Worm (Caenorhabditis elegans) whole organism, L4 larva: ENCODE data around the gene paqr-3.

ENCODE experiments used
- D1046.2 ChIP-seq: fragments of 200-800 bp; sonication (Bioruptor generic); IDR thresholded peaks from 2 replicates; pipeline ENCODE4 v1.3.6; 2022; ENCODE audit warnings: missing genetic modification characterization, missing compliant biosample characterization
- Y48G9A.11 ChIP-seq: fragments of 200-800 bp; sonication (Bioruptor generic); IDR thresholded peaks from 2 replicates; pipeline ENCODE4 v1.3.6; 2022; ENCODE audit warnings: missing genetic modification reagents, missing genetic modification characterization, missing compliant biosample characterization
- aha-1 ChIP-seq: fragments of 150-350 bp; peaks from one replicate; lab custom pipeline; 2014; ENCODE audit warnings: missing biosample characterization, missing genetic modification characterization
- attf-4 ChIP-seq: sonication (generic microtip); optimal IDR thresholded peaks from 3 replicates; lab custom pipeline; 2017; ENCODE audit warnings: missing biosample characterization, missing genetic modification characterization
- ceh-28 ChIP-seq: fragments of 150-350 bp; optimal IDR thresholded peaks from 2 replicates; lab custom pipeline; 2014; ENCODE audit warnings: missing biosample characterization, missing genetic modification reagents, missing genetic modification characterization
- ceh-32 ChIP-seq: sonication (generic microtip); optimal IDR thresholded peaks from 2 replicates; lab custom pipeline; 2016; ENCODE audit warnings: mild to moderate bottlenecking, missing genetic modification characterization, missing compliant biosample characterization; ENCODE audit not compliant: poor library complexity
- ceh-62 ChIP-seq: sonication (generic microtip); optimal IDR thresholded peaks from 2 replicates; lab custom pipeline; 2017; ENCODE audit warnings: missing biosample characterization, missing genetic modification characterization
- dmd-6 ChIP-seq: fragments of 200-800 bp; sonication (Bioruptor generic); IDR thresholded peaks from 2 replicates; pipeline ENCODE4 v1.3.6; 2022; ENCODE audit warnings: missing genetic modification reagents, missing genetic modification characterization, missing compliant biosample characterization
- dpl-1 ChIP-seq: fragments of 150-350 bp; optimal IDR thresholded peaks from 2 replicates; lab custom pipeline; 2014; ENCODE audit warnings: missing biosample characterization, missing genetic modification reagents, missing genetic modification characterization
- dve-1 ChIP-seq: sonication (generic microtip); optimal IDR thresholded peaks from 2 replicates; lab custom pipeline; 2017; ENCODE audit warnings: antibody characterized with exemption, mild to moderate bottlenecking, missing genetic modification characterization, missing compliant biosample characterization; ENCODE audit not compliant: insufficient read depth
- fkh-10 ChIP-seq: fragments of 150-350 bp; optimal IDR thresholded peaks from 2 replicates; lab custom pipeline; 2014; ENCODE audit warnings: missing biosample characterization, missing genetic modification reagents, missing genetic modification characterization
- hlh-30 ChIP-seq: sonication (generic microtip); optimal IDR thresholded peaks from 2 replicates; lab custom pipeline; 2017; ENCODE audit warnings: antibody characterized with exemption, mild to moderate bottlenecking, missing genetic modification characterization, missing compliant biosample characterization; ENCODE audit not compliant: insufficient read depth
- lin-15B ChIP-seq: fragments of 150-350 bp; sonication (generic microtip); optimal IDR thresholded peaks from 3 replicates; lab custom pipeline; 2014; ENCODE audit warnings: missing biosample characterization, missing genetic modification characterization
- lir-3 ChIP-seq: sonication (generic microtip); optimal IDR thresholded peaks from 2 replicates; lab custom pipeline; 2016; ENCODE audit warnings: mild to moderate bottlenecking, missing genetic modification characterization, missing compliant biosample characterization
- madf-5 ChIP-seq, 2 experiments: fragments of 200-800 bp; sonication (Bioruptor generic); IDR thresholded peaks; 2 replicates each; pipeline ENCODE4 v1.3.6; 2022; ENCODE audit warnings: missing compliant biosample characterization in 2 of 2, missing genetic modification characterization in 2 of 2
- madf-9 ChIP-seq: fragments of 200-800 bp; sonication (Bioruptor generic); conservative IDR thresholded peaks from 2 replicates; pipeline ENCODE4 v1.3.6; 2022; ENCODE audit warnings: missing genetic modification reagents, missing genetic modification characterization, missing compliant biosample characterization
- mdl-1 ChIP-seq, 2 experiments: fragments of 150-350 bp in 1 of 2; sonication (generic microtip) in 1 of 2; optimal IDR thresholded peaks; 2 replicates each; lab custom pipeline; 2014 to 2017; ENCODE audit warnings: missing biosample characterization in 2 of 2, missing genetic modification characterization in 2 of 2
- nhr-28 ChIP-seq: fragments of 150-350 bp; optimal IDR thresholded peaks from 2 replicates; lab custom pipeline; 2014; ENCODE audit warnings: missing biosample characterization, missing genetic modification characterization
- nhr-42 ChIP-seq: fragments of 200-800 bp; sonication (Bioruptor generic); IDR thresholded peaks from 2 replicates; pipeline ENCODE4 v1.3.6; 2022; ENCODE audit warnings: missing genetic modification characterization, missing compliant biosample characterization
- nhr-48 ChIP-seq: sonication (generic microtip); optimal IDR thresholded peaks from 2 replicates; lab custom pipeline; 2016; ENCODE audit warnings: mild to moderate bottlenecking, missing genetic modification characterization, missing compliant biosample characterization
- nhr-6 ChIP-seq: fragments of 150-350 bp; optimal IDR thresholded peaks from 2 replicates; lab custom pipeline; 2014; ENCODE audit warnings: missing biosample characterization, missing genetic modification characterization
- nhr-77 ChIP-seq: fragments of 150-350 bp; optimal IDR thresholded peaks from 2 replicates; lab custom pipeline; 2014; ENCODE audit warnings: missing biosample characterization, missing genetic modification characterization
- pqm-1 ChIP-seq: sonication (generic microtip); optimal IDR thresholded peaks from 2 replicates; lab custom pipeline; 2017; ENCODE audit warnings: missing biosample characterization, missing genetic modification characterization
- rbr-2 ChIP-seq: sonication (generic microtip); optimal IDR thresholded peaks from 2 replicates; lab custom pipeline; 2016; ENCODE audit warnings: missing genotype, missing genetic modification characterization, missing compliant biosample characterization
- sdz-12 ChIP-seq: fragments of 200-800 bp; sonication (Bioruptor generic); optimal IDR thresholded peaks from 2 replicates; lab custom pipeline; 2018; ENCODE audit warnings: mild to moderate bottlenecking, missing genetic modification characterization, missing compliant biosample characterization
- snpc-1.2 ChIP-seq: fragments of 200-800 bp; sonication (Bioruptor generic); IDR thresholded peaks from 2 replicates; pipeline ENCODE4 v1.3.6; 2022; ENCODE audit warnings: missing genetic modification reagents, missing genetic modification characterization, missing compliant biosample characterization
- spr-3 ChIP-seq: fragments of 200-800 bp; sonication (Bioruptor generic); optimal IDR thresholded peaks from 2 replicates; lab custom pipeline; 2018; ENCODE audit warnings: mild to moderate bottlenecking, missing genetic modification characterization, missing compliant biosample characterization
- unc-62 ChIP-seq, 3 experiments: fragments of 150-350 bp in 1 of 3; sonication (generic microtip); optimal IDR thresholded peaks in 2 of 3; peaks in 1 of 3; 1 replicate in 1 of 3; 2 replicates in 2 of 3; lab custom pipeline; 2014 to 2017; ENCODE audit warnings: missing biosample characterization in 3 of 3, missing genetic modification characterization in 3 of 3, missing genetic modification reagents in 3 of 3, missing genotype in 1 of 3
- vab-7 ChIP-seq: fragments of 200-800 bp; sonication (Bioruptor generic); IDR thresholded peaks from 2 replicates; pipeline ENCODE4 v1.3.6; 2022; ENCODE audit warnings: missing genetic modification reagents, missing genetic modification characterization, missing compliant biosample characterization
- zfp-3 ChIP-seq: fragments of 200-800 bp; sonication (Bioruptor generic); conservative IDR thresholded peaks from 2 replicates; pipeline ENCODE4 v1.3.6; 2022; ENCODE audit warnings: missing genetic modification reagents, missing genetic modification characterization, missing compliant biosample characterization
- ztf-11 ChIP-seq: fragments of 150-350 bp; optimal IDR thresholded peaks from 2 replicates; lab custom pipeline; 2014; ENCODE audit warnings: missing biosample characterization, missing genetic modification characterization
- ztf-7 ChIP-seq: fragments of 150-350 bp; optimal IDR thresholded peaks from 2 replicates; lab custom pipeline; 2014; ENCODE audit warnings: missing biosample characterization, missing genetic modification characterization

paqr-3 gene

DNA sequence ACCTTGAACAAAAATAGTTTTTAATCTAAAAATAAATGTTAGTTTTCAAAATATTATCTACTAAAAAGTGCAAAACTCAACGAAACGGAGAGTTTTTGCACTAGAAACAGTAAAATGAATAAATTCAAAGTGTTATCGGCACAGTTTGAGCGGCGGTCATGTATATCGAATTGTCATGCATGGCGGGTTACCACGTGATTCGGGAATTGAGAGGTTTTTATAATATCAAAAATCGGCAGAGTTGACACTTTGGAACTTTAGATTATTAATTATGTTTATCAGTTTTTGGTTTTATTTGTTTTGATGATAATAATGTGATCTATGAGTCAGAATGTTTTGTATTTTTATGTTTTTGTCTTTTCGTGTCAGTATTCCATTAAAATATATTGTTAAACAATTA, 29.9 kb upstream of the paqr-3 start (continued):
- TF ChIP-seq madf-9 (GFP tag; lab: Robert Waterston, UW) (no peak), hlh-30 (tag; lab: Kevin White, UChicago) (peak; percentile 86), aha-1 (tag; lab: Kevin White, UChicago) (peak; percentile 58), dve-1 (tag; lab: Kevin White, UChicago) (peak; percentile 92), nhr-28 (tag; lab: Kevin White, UChicago) (peak; percentile 50), nhr-77 (tag; lab: Kevin White, UChicago) (peak; percentile 45), nhr-48 (tag; lab: Kevin White, UChicago) (peak; percentile 57), dmd-6 (GFP tag; lab: Robert Waterston, UW) (peak; percentile 94), unc-62 (GFP tag; optimal IDR thresholded peaks at IDR 0.05 in 1 of 2; lab: Kevin White, UChicago) (peak in 1 of 2 experiments; percentile 63), unc-62 (tag; optimal IDR thresholded peaks at IDR 0.05; lab: Kevin White, UChicago) (no peak), Y48G9A.11 (GFP tag; lab: Robert Waterston, UW) (no peak), attf-4 (tag; lab: Kevin White, UChicago) (no peak), nhr-6 (peak; percentile 32), lin-15B (tag; lab: Kevin White, UChicago) (no peak), D1046.2 (GFP tag; lab: Robert Waterston, UW) (no peak), rbr-2 (tag; lab: Kevin White, UChicago) (no peak), zfp-3 (GFP tag; lab: Robert Waterston, UW) (no peak), nhr-42 (GFP tag; lab: Robert Waterston, UW) (no peak)

DNA sequence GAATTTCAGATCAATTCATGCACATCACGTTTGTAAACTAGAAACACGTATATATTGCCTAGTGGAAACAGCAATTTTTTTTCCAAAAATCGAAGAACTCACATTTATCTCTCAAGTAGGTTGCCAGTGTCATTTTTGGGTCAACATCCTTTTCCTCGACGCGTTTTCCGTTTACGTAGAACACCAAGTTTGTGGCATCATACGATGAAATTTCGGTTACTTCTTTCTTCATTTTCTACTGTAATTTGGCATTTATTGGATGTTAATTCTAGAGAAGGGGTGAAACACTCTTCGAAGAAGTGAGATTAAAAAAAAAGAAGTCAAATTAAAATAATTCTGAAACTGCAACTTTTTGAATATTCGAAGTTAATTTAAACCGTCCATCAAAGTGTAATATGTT, 29.2 kb upstream of the paqr-3 start, which contains the start of gene xdh-1:
Gene xdh-1 (minus strand): TSS at position 240 of the 400 bp plus-strand sequence.
- TF ChIP-seq ztf-7 (tag; lab: Kevin White, UChicago) (peak; percentile 84), snpc-1.2 (peak; percentile 47), ceh-28 (tag; lab: Kevin White, UChicago) (no peak), madf-5 (GFP tag; IDR thresholded peaks at IDR 0.05; lab: Robert Waterston, UW) (no peak), unc-62 (GFP tag; optimal IDR thresholded peaks at IDR 0.05 in 1 of 2; lab: Kevin White, UChicago) (no peak), unc-62 (tag; optimal IDR thresholded peaks at IDR 0.05; lab: Kevin White, UChicago) (no peak)

DNA sequence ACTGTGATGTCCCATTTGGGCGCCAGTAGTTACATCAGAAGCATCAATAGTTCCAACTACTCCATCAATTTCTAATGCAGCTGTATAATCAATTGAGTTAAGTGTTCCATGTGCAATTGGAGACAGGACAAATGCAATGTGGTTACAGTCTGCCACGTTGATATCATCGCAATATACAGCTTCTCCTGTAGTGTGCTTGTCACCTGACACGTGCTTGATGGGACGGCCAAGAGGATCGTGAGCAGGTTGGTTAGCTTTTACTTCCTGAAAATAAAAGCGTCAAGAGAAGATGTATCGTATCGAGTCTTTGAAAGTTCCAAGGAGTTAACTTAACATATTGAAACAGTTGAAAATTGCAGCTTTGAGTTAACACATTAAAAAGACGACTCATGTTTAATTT, 25.1 kb upstream of the paqr-3 start:
- TF ChIP-seq pqm-1 (tag; lab: Kevin White, UChicago) (no peak), mdl-1 (tag; optimal IDR thresholded peaks at IDR 0.05; lab: Kevin White, UChicago) (no peak), nhr-28 (tag; lab: Kevin White, UChicago) (no peak), ztf-11 (no peak), fkh-10 (GFP tag; lab: Kevin White, UChicago) (no peak), ceh-62 (tag; lab: Kevin White, UChicago) (no peak), sdz-12 (GFP tag; lab: Kevin White, UChicago) (no peak), snpc-1.2 (peak; percentile 64), dpl-1 (no peak)

DNA sequence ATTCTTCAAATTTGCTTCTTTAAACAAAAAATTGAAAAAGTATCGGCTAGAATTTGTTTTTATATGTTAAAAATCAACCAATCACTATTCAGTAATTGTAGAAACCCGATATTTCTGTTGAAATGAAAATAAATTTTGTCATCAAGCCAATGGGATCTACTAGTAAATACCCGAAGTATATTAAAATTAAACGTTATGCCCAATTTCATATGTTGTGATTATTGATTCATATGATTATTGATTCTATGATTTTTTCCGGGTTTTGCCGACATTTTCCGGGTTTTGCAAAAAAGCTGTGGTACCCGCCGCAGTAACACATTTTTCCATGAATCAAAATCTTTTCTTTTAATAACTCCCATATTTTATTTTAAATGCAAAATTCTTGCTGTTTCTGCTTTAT, 12.0 kb upstream of the paqr-3 start:
- TF ChIP-seq aha-1 (tag; lab: Kevin White, UChicago) (peak; percentile 90), spr-3 (no peak)

DNA sequence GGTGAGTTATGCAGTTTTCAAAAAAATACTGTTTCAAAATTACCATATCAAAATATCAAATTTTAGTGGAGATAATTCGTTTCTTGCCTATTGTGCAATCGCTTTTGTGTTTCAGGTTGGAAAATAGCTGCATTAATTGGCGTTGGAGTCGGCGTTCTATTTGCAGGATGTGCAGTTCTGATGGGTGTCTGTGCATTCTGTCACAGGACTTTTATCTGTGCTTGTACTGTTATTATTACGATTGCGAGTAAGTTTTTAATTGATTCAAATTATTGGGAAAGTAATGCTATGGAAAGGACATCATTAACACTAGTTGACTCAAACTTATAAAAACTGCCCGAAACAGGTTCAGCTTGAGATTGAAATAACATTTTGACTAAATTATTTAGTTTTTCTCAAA, 11.3 kb upstream of the paqr-3 start:
- TF ChIP-seq snpc-1.2 (peak; percentile 70; the same call in 1 of the 2 replicates), ceh-32 (tag; lab: Kevin White, UChicago) (no peak), unc-62 (GFP tag; optimal IDR thresholded peaks at IDR 0.05 in 1 of 2; lab: Kevin White, UChicago) (peak in 1 of 2 experiments; percentile 60), unc-62 (tag; optimal IDR thresholded peaks at IDR 0.05; lab: Kevin White, UChicago) (no peak)

DNA sequence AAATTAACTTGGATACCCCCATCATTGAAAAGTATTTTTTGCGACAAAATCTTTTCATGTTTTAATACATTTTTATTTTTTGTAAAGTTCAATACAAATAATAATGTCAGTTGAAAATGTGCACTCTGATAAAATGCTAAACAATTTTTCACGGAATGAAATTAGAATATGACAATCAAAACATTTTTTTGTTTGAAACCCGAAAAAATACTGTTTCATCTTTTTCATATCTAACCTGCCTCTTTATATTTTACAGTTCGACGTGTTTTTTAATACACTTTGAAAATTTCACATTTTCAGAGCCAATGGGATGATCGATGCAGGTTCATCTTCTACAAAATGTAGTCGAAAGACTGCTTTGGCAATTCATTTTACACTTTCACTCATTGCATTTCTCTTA, 10.4 kb upstream of the paqr-3 start, which contains the start of gene clc-8:
Gene clc-8 (plus strand): TSS at position 301 of the 400 bp plus-strand sequence.
- TF ChIP-seq dve-1 (tag; lab: Kevin White, UChicago) (no peak), lir-3 (tag; lab: Kevin White, UChicago) (no peak), vab-7 (no peak)
